Fruit fly (Drosophila melanogaster): Measurements from ENCODE around the gene Cpr65Ec.

- no peak for TF ChIP-seq usp (GFP tag; optimal IDR thresholded peaks at IDR 0.05)
- no peak for TF ChIP-seq Hr83 (GFP tag; optimal IDR thresholded peaks at IDR 0.05; ENCODE audit: poor library complexity, severe bottlenecking)
- no peak for TF ChIP-seq pan (optimal IDR thresholded peaks at IDR 0.05)
- no peak for TF ChIP-seq sv (GFP tag; optimal IDR thresholded peaks at IDR 0.05)
- no peak for TF ChIP-seq GATAd (GFP tag; optimal IDR thresholded peaks at IDR 0.05)
- no peak for TF ChIP-seq Jra (GFP tag; optimal IDR thresholded peaks at IDR 0.05)
- TF ChIP-seq CG32264 (GFP tag; optimal IDR thresholded peaks at IDR 0.05), result no peak
- no peak for TF ChIP-seq Dfd (GFP tag; optimal IDR thresholded peaks at IDR 0.05)
- no peak for TF ChIP-seq br (GFP tag; optimal IDR thresholded peaks at IDR 0.05)
These were observed 29.1 kb downstream of the Cpr65Ec start for dm6 chr3L:7122136-7122535.
